Fruit fly (Drosophila melanogaster) whole organism, wandering third instar larva: Measurements from ENCODE around the gene Tnpo.

Source experiments
- Jra ChIP-seq: sonication (Bioruptor generic); optimal IDR thresholded peaks from 2 replicates; lab custom pipeline; 2016; ENCODE audit warnings: missing biosample characterization, missing genetic modification characterization
- N ChIP-seq: fragments of >200 bp; optimal IDR thresholded peaks from 2 replicates; lab custom pipeline; 2018; ENCODE audit warnings: missing biosample characterization, missing external identifiers, missing genetic modification characterization
- psq ChIP-seq: fragments of 200-800 bp; sonication (Bioruptor generic); optimal IDR thresholded peaks from 3 replicates; lab custom pipeline; 2017; ENCODE audit warnings: missing biosample characterization, mild to moderate bottlenecking, missing genetic modification characterization, moderate library complexity
- sage ChIP-seq: fragments of 200-800 bp; sonication (Bioruptor generic); optimal IDR thresholded peaks from 2 replicates; lab custom pipeline; 2016; ENCODE audit warnings: missing biosample characterization, mild to moderate bottlenecking, missing genetic modification characterization

DNA sequence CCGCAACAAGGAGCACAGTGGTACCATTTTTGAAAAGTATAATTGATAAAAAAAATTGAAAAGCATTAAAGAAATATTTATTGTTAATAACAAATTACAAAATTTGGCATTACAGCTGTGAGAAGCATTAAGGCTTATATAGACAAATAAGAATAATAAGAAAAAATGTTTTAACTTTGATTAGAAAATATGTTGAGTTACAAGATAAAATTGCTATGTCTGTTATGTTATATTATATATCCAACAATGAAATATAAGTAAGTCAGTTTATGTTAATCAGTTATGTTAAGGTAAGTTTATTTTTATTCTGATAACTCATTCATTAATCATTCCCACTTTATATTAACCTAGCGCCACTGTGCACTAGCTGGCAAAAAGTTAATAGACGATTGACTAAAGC, 33.4 kb upstream of the Tnpo start:
- TF ChIP-seq sage (GFP tag; lab: Kevin White, UChicago): no peak
- no peak for TF ChIP-seq psq (GFP tag; lab: Kevin White, UChicago)
- TF ChIP-seq Jra (GFP tag; lab: Kevin White, UChicago): no peak
- no peak for TF ChIP-seq N (GFP tag; lab: Kevin White, UChicago)
